Fruit fly (Drosophila melanogaster): Measurements from ENCODE around the gene DIP-iota.

The DIP-iota gene

DNA sequence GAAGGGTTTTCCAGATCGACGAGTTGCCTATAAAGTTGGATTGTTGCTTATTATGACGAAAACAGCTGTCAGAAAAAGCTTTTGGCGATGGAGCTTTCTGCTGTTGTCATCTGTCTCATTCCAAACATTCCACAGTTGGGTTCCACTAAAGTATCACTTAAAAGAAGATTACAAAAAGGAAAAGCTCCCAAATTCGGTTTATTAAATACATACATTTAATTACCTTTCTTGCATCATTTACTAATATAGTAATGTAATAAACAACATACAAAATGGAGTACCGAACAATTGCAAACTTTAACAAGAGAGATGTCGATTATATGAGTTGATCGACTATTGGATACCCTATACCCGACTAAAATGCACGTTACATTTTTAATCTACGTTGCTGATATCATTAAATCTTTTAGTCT, 34.8 kb upstream of the DIP-iota start, which contains the start of gene CG31633 (continued):
- TF ChIP-seq Sox102F (GFP tag; optimal IDR thresholded peaks at IDR 0.05) (no peak), CG10543 (GFP tag; optimal IDR thresholded peaks at IDR 0.05) (no peak), CG15601 (tag; optimal IDR thresholded peaks at IDR 0.05) (no peak), HLH54F (GFP tag; optimal IDR thresholded peaks at IDR 0.05) (no peak), CG8359 (GFP tag; optimal IDR thresholded peaks at IDR 0.05; ENCODE audit: borderline replicate concordance) (no peak), Max (GFP tag; optimal IDR thresholded peaks at IDR 0.05) (no peak), Lpt (GFP tag; optimal IDR thresholded peaks at IDR 0.05) (no peak), lbe (GFP tag; optimal IDR thresholded peaks at IDR 0.05) (no peak), vfl (GFP tag; optimal IDR thresholded peaks at IDR 0.05) (no peak), Pdp1 (GFP tag; optimal IDR thresholded peaks at IDR 0.05) (peak in 1 of 2 experiments; percentile 48), ttk (GFP tag; IDR thresholded peaks at IDR 0.05) (no peak), repo (GFP tag; optimal IDR thresholded peaks at IDR 0.05) (no peak), CG6683 (GFP tag; optimal IDR thresholded peaks at IDR 0.05) (no peak), CG1603 (tag; optimal IDR thresholded peaks at IDR 0.05) (no peak), CG14014 (GFP tag; IDR thresholded peaks at IDR 0.05) (no peak), abd-A (tag; optimal IDR thresholded peaks at IDR 0.05) (no peak), salm (tag; optimal IDR thresholded peaks at IDR 0.05) (no peak), CG18476 (GFP tag; optimal IDR thresholded peaks at IDR 0.05) (no peak), CG8388 (GFP tag; optimal IDR thresholded peaks at IDR 0.05) (no peak), al (GFP tag; IDR thresholded peaks at IDR 0.05) (no peak), CG6254 (GFP tag; optimal IDR thresholded peaks at IDR 0.05) (no peak), chinmo (GFP tag; IDR thresholded peaks at IDR 0.05; ENCODE audit: partially characterized antibody) (peak; percentile 80; the same call in 1 of the 4 replicates), gro (GFP tag; optimal IDR thresholded peaks at IDR 0.05) (no peak), CG11456 (GFP tag; IDR thresholded peaks at IDR 0.05) (no peak), fru (optimal IDR thresholded peaks at IDR 0.05) (no peak), unc-4 (GFP tag; IDR thresholded peaks at IDR 0.05; ENCODE audit: partially characterized antibody) (peak; percentile 50), Ravus (GFP tag; IDR thresholded peaks at IDR 0.05) (no peak), sob (GFP tag; IDR thresholded peaks at IDR 0.05) (no peak), wdn (GFP tag; IDR thresholded peaks at IDR 0.05) (no peak), vnd (GFP tag; IDR thresholded peaks at IDR 0.05; ENCODE audit: partially characterized antibody) (peak; percentile 77), Hr39 (optimal IDR thresholded peaks at IDR 0.05) (no peak), ato (GFP tag; IDR thresholded peaks at IDR 0.05; ENCODE audit: partially characterized antibody) (peak; percentile 89), so (GFP tag; IDR thresholded peaks at IDR 0.05) (no peak), sqz (GFP tag; optimal IDR thresholded peaks at IDR 0.05) (no peak), Jarid2 (GFP tag; optimal IDR thresholded peaks at IDR 0.05) (no peak), CG2129 (GFP tag; IDR thresholded peaks at IDR 0.05; ENCODE audit: partially characterized antibody) (no peak), Scr (GFP tag; IDR thresholded peaks at IDR 0.05; ENCODE audit: partially characterized antibody) (peak; percentile 75), z (GFP tag; IDR thresholded peaks at IDR 0.05) (no peak), pzg (GFP tag; optimal IDR thresholded peaks at IDR 0.05) (peak; percentile 10), CG6654 (GFP tag; optimal IDR thresholded peaks at IDR 0.05) (no peak), aop (GFP tag; IDR thresholded peaks at IDR 0.05) (no peak), CG1233 (GFP tag; optimal IDR thresholded peaks at IDR 0.05) (no peak), hb (GFP tag; IDR thresholded peaks at IDR 0.05; ENCODE audit: partially characterized antibody) (peak; percentile 85), Ets97D (GFP tag; optimal IDR thresholded peaks at IDR 0.05) (no peak), CG13296 (GFP tag; optimal IDR thresholded peaks at IDR 0.05) (no peak), sna (GFP tag; IDR thresholded peaks at IDR 0.05; ENCODE audit: partially characterized antibody) (peak; percentile 78; the same call in 1 of the 2 replicates), HmgZ (tag; optimal IDR thresholded peaks at IDR 0.05) (no peak), dysf (GFP tag; IDR thresholded peaks at IDR 0.05) (no peak), CG30403 (GFP tag; optimal IDR thresholded peaks at IDR 0.05) (no peak), NK7.1 (GFP tag; optimal IDR thresholded peaks at IDR 0.05) (no peak), CG18764 (GFP tag; optimal IDR thresholded peaks at IDR 0.05) (no peak)
